Worm (Caenorhabditis elegans): ENCODE measurements around the gene W02D7.8.
A peak's percentile ranks its signal among the peaks of the same experiment; 100 is the strongest.

W02D7.8 gene

DNA sequence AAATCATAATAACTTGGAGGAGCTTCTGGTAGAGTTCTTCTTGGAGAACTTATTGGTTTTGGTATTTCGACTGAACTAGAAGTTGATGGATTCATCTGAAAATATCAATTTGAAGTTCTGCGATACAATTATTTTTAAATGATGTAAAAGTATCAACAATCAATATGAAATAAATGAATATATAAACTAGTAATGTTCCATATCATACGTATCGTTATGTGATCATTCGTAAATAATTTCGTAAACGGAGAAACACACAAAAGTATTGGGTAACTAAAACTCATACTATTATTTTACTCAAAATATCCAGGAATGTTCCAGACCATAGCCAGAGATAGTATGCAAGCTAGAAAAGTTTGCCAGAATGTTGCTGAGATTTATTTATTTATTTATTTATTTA, at the start of gene W02D7.8:
W02D7.8 (minus strand) TSS at position 101 of the 400 bp plus-strand sequence.
- TF ChIP-seq ceh-36 (tag; optimal IDR thresholded peaks at IDR 0.05) (no peak), ets-7 (tag; optimal IDR thresholded peaks at IDR 0.05) (no peak), hnd-1 (tag; optimal IDR thresholded peaks at IDR 0.05) (no peak), hmbx-1 (tag; optimal IDR thresholded peaks at IDR 0.05) (no peak), hmg-4 (GFP tag; optimal IDR thresholded peaks at IDR 0.05) (no peak), tra-4 (tag; optimal IDR thresholded peaks at IDR 0.05) (no peak), scrt-1 (GFP tag; IDR thresholded peaks at IDR 0.05) (no peak), ama-1 (optimal IDR thresholded peaks at IDR 0.05) (no peak), ceh-13 (GFP tag; optimal IDR thresholded peaks at IDR 0.05) (no peak), F13C5.2 (tag; optimal IDR thresholded peaks at IDR 0.05) (no peak), B0310.2 (tag; optimal IDR thresholded peaks at IDR 0.05) (no peak), sea-1 (GFP tag; conservative IDR thresholded peaks at IDR 0.05) (no peak)

DNA sequence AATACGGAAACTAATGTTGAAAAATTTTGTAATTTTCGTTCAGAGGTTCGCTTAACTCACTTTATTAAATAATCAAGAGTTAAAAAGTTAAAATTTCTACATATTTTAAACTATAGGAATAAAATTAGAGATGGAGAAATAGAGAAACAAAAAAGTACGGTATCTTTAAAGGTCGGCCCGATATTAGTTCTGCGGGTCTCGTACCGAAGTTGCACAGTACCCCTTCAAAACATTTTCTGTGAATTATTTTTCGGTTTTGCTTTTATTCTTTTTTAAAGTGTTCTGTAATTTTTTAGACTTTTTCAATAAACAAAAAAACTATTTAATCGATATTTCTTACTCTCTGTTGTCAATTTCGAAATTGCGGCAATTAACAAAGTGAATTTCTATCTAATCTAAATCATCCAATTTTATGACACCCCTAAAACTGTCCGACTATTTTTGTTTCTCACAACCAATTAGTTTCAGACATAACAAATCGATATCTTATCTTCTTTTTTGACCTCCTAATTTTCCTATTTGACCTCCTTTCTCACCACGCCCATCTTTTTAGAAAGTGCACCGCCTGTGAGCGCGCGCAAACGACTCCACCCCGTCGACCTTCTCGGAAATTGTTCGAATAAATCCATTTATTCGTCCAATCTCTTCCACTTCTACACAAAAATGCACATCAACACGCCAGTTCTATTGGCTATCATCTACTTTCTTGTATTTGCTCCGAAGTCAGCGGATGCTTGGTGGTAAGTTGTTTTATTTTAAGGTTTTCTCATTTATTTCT, 49.4 kb upstream of the W02D7.8 start, which contains the start of gene mom-2:
mom-2 (plus strand) TSS at position 554 of the 778 bp plus-strand sequence.
- no peak for TF ChIP-seq hmg-4 (GFP tag; optimal IDR thresholded peaks at IDR 0.05)
- TF ChIP-seq aly-1 (tag; optimal IDR thresholded peaks at IDR 0.05) = no peak
- TF ChIP-seq flt-1 (GFP tag; IDR thresholded peaks at IDR 0.05) = no peak
- no peak for TF ChIP-seq pes-1 (GFP tag; IDR thresholded peaks at IDR 0.05)
- no peak for TF ChIP-seq B0310.2 (tag; optimal IDR thresholded peaks at IDR 0.05)
- TF ChIP-seq scrt-1 (GFP tag; IDR thresholded peaks at IDR 0.05) = no peak

DNA sequence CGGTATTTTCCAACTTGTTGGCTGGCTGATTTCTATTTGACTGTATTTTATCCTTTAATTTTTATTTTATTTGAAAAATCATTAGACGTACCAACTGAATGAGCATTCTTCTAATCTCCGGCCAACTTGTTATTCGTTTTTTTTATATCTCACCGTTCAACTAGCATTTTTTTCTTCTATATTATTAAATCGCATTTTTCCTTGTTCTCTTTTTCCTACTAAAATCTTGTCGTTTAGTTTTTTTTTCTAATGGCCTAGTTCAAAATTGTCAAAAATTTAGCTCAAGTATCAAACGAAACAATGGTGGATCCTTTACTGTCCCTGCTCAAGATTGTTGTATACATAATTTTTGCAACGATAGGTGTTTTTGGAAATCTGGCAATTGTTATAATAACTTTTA, 45.1 kb upstream of the W02D7.8 start, which contains the start of gene srsx-22:
srsx-22 (plus strand) TSS at position 301 of the 400 bp plus-strand sequence.
- TF ChIP-seq hmbx-1 (tag; optimal IDR thresholded peaks at IDR 0.05) (no peak), tbx-11 (GFP tag; IDR thresholded peaks at IDR 0.05) (no peak), B0310.2 (tag; optimal IDR thresholded peaks at IDR 0.05) (no peak), tbx-37 (GFP tag; conservative IDR thresholded peaks at IDR 0.05) (no peak), tra-4 (tag; optimal IDR thresholded peaks at IDR 0.05) (no peak), ceh-36 (tag; optimal IDR thresholded peaks at IDR 0.05) (no peak), ama-1 (optimal IDR thresholded peaks at IDR 0.05) (no peak), sea-1 (GFP tag; conservative IDR thresholded peaks at IDR 0.05) (no peak), ceh-13 (GFP tag; optimal IDR thresholded peaks at IDR 0.05) (no peak), pes-1 (GFP tag; IDR thresholded peaks at IDR 0.05) (no peak), flt-1 (GFP tag; IDR thresholded peaks at IDR 0.05) (no peak)

DNA sequence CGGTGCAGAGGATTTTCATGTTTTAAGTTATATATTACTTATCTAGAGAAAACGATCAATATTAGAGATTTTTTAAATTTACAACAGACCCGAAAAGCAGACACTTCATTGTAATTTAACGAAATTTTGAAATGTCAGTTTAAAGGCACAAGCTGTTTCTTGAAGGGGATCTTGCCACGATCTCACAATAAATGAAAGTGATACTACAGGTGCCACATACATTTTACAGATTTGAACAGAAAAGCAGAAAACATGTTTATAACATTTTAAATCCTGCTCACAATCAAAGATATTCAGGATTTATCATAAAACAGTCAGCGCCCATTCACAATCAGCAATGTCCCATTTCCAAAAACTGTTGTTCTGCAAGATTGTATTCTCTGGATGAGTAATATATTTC, 43.7 kb upstream of the W02D7.8 start:
- TF ChIP-seq ets-7 (tag; optimal IDR thresholded peaks at IDR 0.05) (no peak), F13C5.2 (tag; optimal IDR thresholded peaks at IDR 0.05) (no peak), ama-1 (optimal IDR thresholded peaks at IDR 0.05) (no peak), pes-1 (GFP tag; IDR thresholded peaks at IDR 0.05) (no peak), ceh-13 (GFP tag; optimal IDR thresholded peaks at IDR 0.05) (no peak), B0310.2 (tag; optimal IDR thresholded peaks at IDR 0.05) (no peak), tbx-37 (GFP tag; conservative IDR thresholded peaks at IDR 0.05) (no peak), tra-4 (tag; optimal IDR thresholded peaks at IDR 0.05) (no peak), ceh-36 (tag; optimal IDR thresholded peaks at IDR 0.05) (no peak), tbx-11 (GFP tag; IDR thresholded peaks at IDR 0.05) (no peak), scrt-1 (GFP tag; IDR thresholded peaks at IDR 0.05) (no peak)

DNA sequence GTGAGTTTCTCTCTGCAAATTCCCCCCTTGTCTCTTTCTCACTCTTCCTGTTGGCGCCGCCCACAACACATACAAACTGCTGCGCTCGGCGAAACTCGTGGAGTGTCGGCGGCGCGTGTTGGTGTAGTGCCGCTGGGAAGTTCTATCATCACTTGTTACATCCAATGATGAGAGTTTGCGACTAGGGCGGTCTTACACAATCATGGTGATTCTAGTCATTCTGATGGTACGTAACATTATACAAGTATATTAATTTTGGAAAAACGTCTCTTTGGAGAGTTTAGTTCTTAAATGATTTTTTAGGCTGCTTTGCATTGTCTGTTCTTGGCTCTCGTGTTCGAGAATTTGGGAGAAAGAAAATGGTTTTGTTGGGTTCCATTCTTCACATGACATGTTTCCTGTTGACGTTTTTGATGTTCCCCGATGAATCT, 42.7 kb upstream of the W02D7.8 start:
- no peak for TF ChIP-seq ceh-13 (GFP tag; optimal IDR thresholded peaks at IDR 0.05)
- TF ChIP-seq ceh-36 (tag; optimal IDR thresholded peaks at IDR 0.05) = no peak
- TF ChIP-seq tbx-37 (GFP tag; conservative IDR thresholded peaks at IDR 0.05) = no peak
- TF ChIP-seq F13C5.2 (tag; optimal IDR thresholded peaks at IDR 0.05) = peak; percentile 72
- no peak for TF ChIP-seq flt-1 (GFP tag; IDR thresholded peaks at IDR 0.05)
- TF ChIP-seq ama-1 (optimal IDR thresholded peaks at IDR 0.05) = peak; percentile 46

DNA sequence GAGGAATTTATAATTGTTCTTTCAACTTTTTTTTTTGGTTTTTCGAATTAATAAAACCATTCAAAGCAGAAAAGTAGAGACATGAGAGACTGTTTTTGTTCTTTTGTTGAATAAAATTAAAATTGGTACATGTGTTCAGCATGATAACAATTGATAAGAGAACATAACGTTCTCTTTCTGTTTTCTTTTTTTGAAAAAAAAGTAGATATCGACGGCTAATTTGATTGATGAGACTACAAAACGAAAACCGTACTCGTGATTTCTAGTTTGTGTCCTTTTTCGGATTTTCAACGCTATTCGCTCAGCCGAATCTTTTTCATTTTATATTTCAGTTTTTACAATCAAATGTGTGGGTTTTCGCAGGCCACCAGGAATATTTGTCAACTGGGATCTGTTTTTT, 39.2 kb upstream of the W02D7.8 start, which contains the start of gene C08D8.1:
C08D8.1 (plus strand) TSS at position 324 of the 400 bp plus-strand sequence.
- TF ChIP-seq ama-1 (optimal IDR thresholded peaks at IDR 0.05) (no peak), flt-1 (GFP tag; IDR thresholded peaks at IDR 0.05) (no peak), hnd-1 (tag; optimal IDR thresholded peaks at IDR 0.05) (no peak), sea-1 (GFP tag; conservative IDR thresholded peaks at IDR 0.05) (no peak), scrt-1 (GFP tag; IDR thresholded peaks at IDR 0.05) (no peak), ceh-13 (GFP tag; optimal IDR thresholded peaks at IDR 0.05) (no peak), tbx-37 (GFP tag; conservative IDR thresholded peaks at IDR 0.05) (no peak), hmg-4 (GFP tag; optimal IDR thresholded peaks at IDR 0.05) (no peak), F13C5.2 (tag; optimal IDR thresholded peaks at IDR 0.05) (no peak), pes-1 (GFP tag; IDR thresholded peaks at IDR 0.05) (no peak), tra-4 (tag; optimal IDR thresholded peaks at IDR 0.05) (no peak)

DNA sequence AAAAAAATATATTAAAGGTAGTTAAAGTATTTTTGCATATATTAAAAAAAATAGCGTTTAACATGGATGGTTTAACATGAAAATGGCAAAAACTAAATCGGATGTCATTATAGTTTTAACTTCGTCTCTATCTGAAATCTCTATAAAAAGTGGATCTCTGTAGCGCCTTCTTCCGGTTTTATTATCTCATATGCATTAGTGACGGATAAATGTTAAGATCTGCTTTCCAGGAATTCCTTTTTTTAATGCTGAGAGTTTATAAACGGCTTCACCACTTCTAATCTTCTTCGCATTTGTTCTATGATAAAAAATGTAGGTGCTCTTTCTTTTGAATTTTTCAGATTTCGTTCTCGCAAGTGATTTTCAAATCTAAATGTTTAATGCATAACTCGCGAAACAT, 36.1 kb upstream of the W02D7.8 start:
- TF ChIP-seq F13C5.2 (tag; optimal IDR thresholded peaks at IDR 0.05) (no peak), ceh-13 (GFP tag; optimal IDR thresholded peaks at IDR 0.05) (no peak), ceh-36 (tag; optimal IDR thresholded peaks at IDR 0.05) (no peak), tbx-37 (GFP tag; conservative IDR thresholded peaks at IDR 0.05) (no peak), ama-1 (optimal IDR thresholded peaks at IDR 0.05) (no peak), hmbx-1 (tag; optimal IDR thresholded peaks at IDR 0.05) (no peak), ets-7 (tag; optimal IDR thresholded peaks at IDR 0.05) (no peak), flt-1 (GFP tag; IDR thresholded peaks at IDR 0.05) (no peak), B0310.2 (tag; optimal IDR thresholded peaks at IDR 0.05) (no peak), hmg-4 (GFP tag; optimal IDR thresholded peaks at IDR 0.05) (no peak), pes-1 (GFP tag; IDR thresholded peaks at IDR 0.05) (no peak), aly-1 (tag; optimal IDR thresholded peaks at IDR 0.05) (no peak), tbx-11 (GFP tag; IDR thresholded peaks at IDR 0.05) (no peak), tra-4 (tag; optimal IDR thresholded peaks at IDR 0.05) (no peak), hnd-1 (tag; optimal IDR thresholded peaks at IDR 0.05) (no peak), scrt-1 (GFP tag; IDR thresholded peaks at IDR 0.05) (no peak)

All from whole organism, early embryonic.